Fruit fly (Drosophila melanogaster): Measurements from ENCODE around the gene CG15208.

DNA sequence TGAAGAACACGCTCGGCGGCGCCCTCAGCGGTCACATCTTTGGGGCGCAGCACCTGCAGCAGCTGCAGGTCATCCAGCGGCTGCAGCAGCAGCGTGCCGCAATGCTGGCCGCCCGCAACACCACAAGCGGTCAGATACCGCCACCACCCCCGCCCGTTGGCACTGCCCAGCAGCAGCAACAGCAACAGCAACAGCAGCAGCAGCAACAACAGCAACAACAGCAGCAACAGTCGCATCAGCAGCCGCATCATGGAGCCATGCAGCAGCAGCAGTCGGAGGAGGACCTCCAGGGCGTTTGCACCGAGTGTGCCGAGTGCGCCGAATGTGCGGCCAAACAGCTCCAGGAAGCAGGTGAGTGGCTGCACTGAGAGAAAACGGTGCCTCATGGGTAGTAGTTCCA is 12.8 kb downstream of the CG15208 start:
- TF ChIP-seq CG4496 (GFP tag; IDR thresholded peaks at IDR 0.05) (no peak), CG12605 (GFP tag; IDR thresholded peaks at IDR 0.05) (no peak), CG8159 (tag; optimal IDR thresholded peaks at IDR 0.05) (no peak), CG10348 (GFP tag; IDR thresholded peaks at IDR 0.05) (no peak), EcR (GFP tag; optimal IDR thresholded peaks at IDR 0.05) (no peak), CG13204 (GFP tag; optimal IDR thresholded peaks at IDR 0.05) (no peak), CG9948 (tag; optimal IDR thresholded peaks at IDR 0.05) (no peak), D1 (tag; optimal IDR thresholded peaks at IDR 0.05) (no peak), Snoo (tag; optimal IDR thresholded peaks at IDR 0.05) (no peak), CG15710 (tag; optimal IDR thresholded peaks at IDR 0.05) (no peak)

Data from whole organism, pupa.